1 fruit fly cellular context compared by ENCODE assay signal in the genomic region with DNA sequence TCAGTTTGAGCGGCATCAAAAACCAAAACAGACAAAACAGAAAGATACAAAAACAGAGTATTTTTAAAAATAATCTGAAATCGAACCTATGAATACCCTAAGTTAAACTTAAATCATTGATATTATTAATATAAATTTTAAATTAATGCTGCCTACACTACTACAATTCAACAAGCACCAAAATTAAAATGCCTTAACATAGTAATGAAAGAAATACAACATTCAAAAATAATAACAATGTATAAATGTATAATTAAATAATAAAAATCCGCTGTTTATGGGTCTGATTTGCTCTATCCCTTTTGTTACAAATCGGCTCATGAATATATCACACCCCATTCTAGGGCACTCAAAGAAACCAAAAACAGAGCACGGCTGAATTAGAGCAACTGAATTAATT.
TF ChIP-seq lines count a peak whose summit lies in the region.

No protein-coding gene starts in this region.

TF ChIP-seq in whole organism, embryonic, 481 proteins besides CTCF, POLR2A, EP300 and RAD21 (continued from another document):
- TF ChIP-seq row (GFP tag; IDR thresholded peaks at IDR 0.05; lab: Robert Waterston, UW) = peak; percentile 65
- no peak for TF ChIP-seq CG17829 (tag; optimal IDR thresholded peaks at IDR 0.05; lab: Kevin White, UChicago)
- peak; percentile 51 for TF ChIP-seq dmrt99B (tag; optimal IDR thresholded peaks at IDR 0.05; lab: Kevin White, UChicago)
